Fruit fly (Drosophila melanogaster): ENCODE data around the gene Dhc1.

Dhc1 gene

dm6 chr3R:9702567-9702966 lies 28.1 kb upstream of the Dhc1 start:
- TF ChIP-seq CG5245 (GFP tag; optimal IDR thresholded peaks at IDR 0.05) = peak; percentile 84
- TF ChIP-seq kni (GFP tag; optimal IDR thresholded peaks at IDR 0.05) = peak; percentile 12
- peak; percentile 55 for TF ChIP-seq CG15073 (GFP tag; optimal IDR thresholded peaks at IDR 0.05)
- no peak for TF ChIP-seq CG11456 (GFP tag; IDR thresholded peaks at IDR 0.05)
- peak; percentile 85 for TF ChIP-seq CG15601 (tag; optimal IDR thresholded peaks at IDR 0.05)
- TF ChIP-seq CG1529 (GFP tag; optimal IDR thresholded peaks at IDR 0.05) = peak; percentile 85
- TF ChIP-seq cwo (GFP tag; optimal IDR thresholded peaks at IDR 0.05) = peak; percentile 81
- peak; percentile 88 for TF ChIP-seq CG17385 (GFP tag; optimal IDR thresholded peaks at IDR 0.05)
- TF ChIP-seq fd96Cb (tag; optimal IDR thresholded peaks at IDR 0.05) = peak; percentile 90
- no peak for TF ChIP-seq CkIIα-i1 (GFP tag; IDR thresholded peaks at IDR 0.05)
- no peak for TF ChIP-seq ttk (GFP tag; IDR thresholded peaks at IDR 0.05)
- TF ChIP-seq CG34224 (GFP tag; IDR thresholded peaks at IDR 0.05; ENCODE audit: partially characterized antibody) = no peak
- TF ChIP-seq CG17568 (GFP tag; optimal IDR thresholded peaks at IDR 0.05) = peak; percentile 93
- TF ChIP-seq CG18764 (GFP tag; optimal IDR thresholded peaks at IDR 0.05) = peak; percentile 86
- TF ChIP-seq Rx (GFP tag; IDR thresholded peaks at IDR 0.05) = no peak
- peak; percentile 63 for TF ChIP-seq slou (GFP tag; optimal IDR thresholded peaks at IDR 0.05)
- TF ChIP-seq gcm2 (GFP tag; optimal IDR thresholded peaks at IDR 0.05) = peak; percentile 85
- TF ChIP-seq dpn (GFP tag; optimal IDR thresholded peaks at IDR 0.05) = peak; percentile 84 to 87
- TF ChIP-seq CG2875 (GFP tag; optimal IDR thresholded peaks at IDR 0.05) = peak; percentile 86
- peak; percentile 86 for TF ChIP-seq CG17829 (tag; optimal IDR thresholded peaks at IDR 0.05)
- no peak for TF ChIP-seq CG14014 (GFP tag; IDR thresholded peaks at IDR 0.05)
- TF ChIP-seq CG12391 (tag; optimal IDR thresholded peaks at IDR 0.05) = peak; percentile 91
- peak; percentile 78 for TF ChIP-seq MTF-1 (GFP tag; optimal IDR thresholded peaks at IDR 0.05; ENCODE audit: borderline replicate concordance)
- TF ChIP-seq CG2202 (tag; optimal IDR thresholded peaks at IDR 0.05) = peak; percentile 81
- TF ChIP-seq CG6854 (GFP tag; optimal IDR thresholded peaks at IDR 0.05) = peak; percentile 84
- peak; percentile 84 for TF ChIP-seq chn (GFP tag; optimal IDR thresholded peaks at IDR 0.05)
- peak; percentile 52 for TF ChIP-seq Sry-δ (GFP tag; optimal IDR thresholded peaks at IDR 0.05)
- peak; percentile 98 for TF ChIP-seq Med (GFP tag)
- no peak for TF ChIP-seq hb (GFP tag; IDR thresholded peaks at IDR 0.05; ENCODE audit: partially characterized antibody)
- TF ChIP-seq otp (GFP tag; IDR thresholded peaks at IDR 0.05) = no peak
- TF ChIP-seq Bdp1 (GFP tag; optimal IDR thresholded peaks at IDR 0.05) = peak; percentile 62
- peak; percentile 93 for TF ChIP-seq dmrt99B (tag; optimal IDR thresholded peaks at IDR 0.05)
- no peak for TF ChIP-seq hkb (optimal IDR thresholded peaks at IDR 0.05)
- TF ChIP-seq hkb (GFP tag; IDR thresholded peaks at IDR 0.05) = no peak
- peak; percentile 38 for TF ChIP-seq CG9876 (GFP tag; optimal IDR thresholded peaks at IDR 0.05)
- TF ChIP-seq abd-A (tag; optimal IDR thresholded peaks at IDR 0.05) = peak; percentile 22
- TF ChIP-seq CG10321 (GFP tag; IDR thresholded peaks at IDR 0.05) = no peak
- TF ChIP-seq sens-2 (GFP tag; IDR thresholded peaks at IDR 0.05) = no peak
- TF ChIP-seq CG6683 (GFP tag; optimal IDR thresholded peaks at IDR 0.05) = peak; percentile 74
- TF ChIP-seq Nf-YA (GFP tag; IDR thresholded peaks at IDR 0.05) = no peak
- TF ChIP-seq dm (GFP tag; optimal IDR thresholded peaks at IDR 0.05) = peak; percentile 67
- TF ChIP-seq CG11247 (GFP tag; IDR thresholded peaks at IDR 0.05) = no peak
- TF ChIP-seq CG12219 (GFP tag; optimal IDR thresholded peaks at IDR 0.05) = peak; percentile 90
- no peak for TF ChIP-seq pita (GFP tag; optimal IDR thresholded peaks at IDR 0.05)
- TF ChIP-seq eve (GFP tag; optimal IDR thresholded peaks at IDR 0.05) = no peak
- no peak for TF ChIP-seq Taf1 (GFP tag; IDR thresholded peaks at IDR 0.05)
- no peak for TF ChIP-seq CG16779 (GFP tag; IDR thresholded peaks at IDR 0.05)
- TF ChIP-seq CG10366 (GFP tag; IDR thresholded peaks at IDR 0.05) = no peak
- TF ChIP-seq trem (tag; optimal IDR thresholded peaks at IDR 0.05) = peak; percentile 83
- peak; percentile 82 for TF ChIP-seq fd64A (GFP tag; optimal IDR thresholded peaks at IDR 0.05)
- no peak for TF ChIP-seq CG6791 (GFP tag; IDR thresholded peaks at IDR 0.05; ENCODE audit: partially characterized antibody)
- no peak for TF ChIP-seq Lpt (GFP tag; optimal IDR thresholded peaks at IDR 0.05)
